Fruit fly (Drosophila melanogaster) whole organism, embryonic: ENCODE data around the gene CG14837.

Experiments used
- Asciz ChIP-seq: fragments of 200-800 bp; sonication (Bioruptor generic); optimal IDR thresholded peaks from 2 replicates; lab custom pipeline; 2017; ENCODE audit warnings: missing biosample characterization, mild to moderate bottlenecking, missing genetic modification characterization, missing genetic modification reagents
- CG10274 ChIP-seq: fragments of 200-800 bp; sonication (Bioruptor generic); optimal IDR thresholded peaks from 3 replicates; lab custom pipeline; 2017; ENCODE audit warnings: missing biosample characterization, mild to moderate bottlenecking, missing genetic modification characterization
- CG11085 ChIP-seq: fragments of 200-800 bp; sonication (Bioruptor generic); IDR thresholded peaks from 2 replicates; pipeline ENCODE4 v1.3.6; 2022; ENCODE audit warnings: missing biosample characterization, missing genetic modification characterization
- CG12104 ChIP-seq: fragments of 200-800 bp; sonication (Bioruptor generic); optimal IDR thresholded peaks from 3 replicates; lab custom pipeline; 2016; ENCODE audit warnings: missing biosample characterization, missing genetic modification characterization
- CG12391 ChIP-seq: fragments of 200-800 bp; sonication (Bioruptor generic); optimal IDR thresholded peaks from 3 replicates; lab custom pipeline; 2018; ENCODE audit warnings: missing biosample characterization, mild to moderate bottlenecking, missing genetic modification characterization, moderate library complexity
- CG12659 ChIP-seq: fragments of 200-800 bp; sonication (Bioruptor generic); optimal IDR thresholded peaks from 3 replicates; lab custom pipeline; 2017; ENCODE audit warnings: mild to moderate bottlenecking, missing biosample characterization, missing genetic modification reagents, missing genetic modification characterization
- CG13624 ChIP-seq: fragments of 200-800 bp; sonication (Bioruptor generic); optimal IDR thresholded peaks from 2 replicates; lab custom pipeline; 2016; ENCODE audit warnings: missing biosample characterization, missing genetic modification characterization
- CG16863 ChIP-seq: fragments of 200-800 bp; sonication (Bioruptor generic); optimal IDR thresholded peaks from 3 replicates; lab custom pipeline; 2016; ENCODE audit warnings: missing biosample characterization, missing genetic modification characterization
- CG1792 ChIP-seq: fragments of 200-800 bp; sonication (Bioruptor generic); optimal IDR thresholded peaks from 2 replicates; lab custom pipeline; 2016; ENCODE audit warnings: missing biosample characterization, missing genetic modification characterization
- CG2875 ChIP-seq: fragments of 200-800 bp; sonication (Bioruptor generic); optimal IDR thresholded peaks from 2 replicates; lab custom pipeline; 2017; ENCODE audit warnings: missing biosample characterization, mild to moderate bottlenecking, missing genetic modification characterization, missing genetic modification reagents
- CG3407 ChIP-seq: fragments of 200-800 bp; sonication (Bioruptor generic); optimal IDR thresholded peaks from 2 replicates; lab custom pipeline; 2018; ENCODE audit warnings: missing biosample characterization, mild to moderate bottlenecking, missing genetic modification characterization
- CG34422 ChIP-seq: fragments of 200-800 bp; sonication (Bioruptor generic); IDR thresholded peaks from 3 replicates; pipeline ENCODE4 v1.3.6; 2022; ENCODE audit warnings: missing biosample characterization, missing genetic modification characterization
- CG3726 ChIP-seq: fragments of 200-800 bp; sonication (Bioruptor generic); IDR thresholded peaks from 3 replicates; pipeline ENCODE4, ENCODE4 v1.3.6; 2022; ENCODE audit warnings: missing biosample characterization, missing genetic modification characterization
- CG43689 ChIP-seq: fragments of 200-800 bp; sonication (Bioruptor generic); IDR thresholded peaks from 2 replicates; pipeline ENCODE4 v1.3.6; 2022; ENCODE audit warnings: missing biosample characterization, missing genetic modification characterization
- CG5180 ChIP-seq: fragments of 200-800 bp; sonication (Bioruptor generic); optimal IDR thresholded peaks from 3 replicates; lab custom pipeline; 2017; ENCODE audit warnings: missing biosample characterization, missing genetic modification characterization, mild to moderate bottlenecking, moderate library complexity, missing genetic modification reagents
- CG6254 ChIP-seq: fragments of 200-800 bp; sonication (Bioruptor generic); optimal IDR thresholded peaks from 3 replicates; lab custom pipeline; 2017; ENCODE audit warnings: mild to moderate bottlenecking, missing biosample characterization, missing genetic modification reagents, missing genetic modification characterization
- CG7271 ChIP-seq: fragments of 200-800 bp; sonication (Bioruptor generic); optimal IDR thresholded peaks from 2 replicates; lab custom pipeline; 2018; ENCODE audit warnings: missing biosample characterization, mild to moderate bottlenecking, missing genetic modification characterization, moderate library complexity
- CG7556 ChIP-seq: fragments of 200-800 bp; sonication (Bioruptor generic); optimal IDR thresholded peaks from 2 replicates; lab custom pipeline; 2017; ENCODE audit warnings: missing biosample characterization, mild to moderate bottlenecking, missing genetic modification characterization
- Camta ChIP-seq: fragments of 200-800 bp; sonication (Bioruptor generic); optimal IDR thresholded peaks from 2 replicates; lab custom pipeline; 2016; ENCODE audit warnings: missing biosample characterization, missing genetic modification characterization
- CkIIα-i1 ChIP-seq: fragments of 200-800 bp; sonication (Bioruptor generic); IDR thresholded peaks from 2 replicates; pipeline ENCODE4 v1.3.6; 2022; ENCODE audit warnings: missing biosample characterization, missing genetic modification characterization
- D ChIP-seq, 2 experiments: fragments of 200-800 bp in 1 of 2; fragments of >200 bp in 1 of 2; sonication (Bioruptor generic) in 1 of 2; optimal IDR thresholded peaks; 2 replicates in 1 of 2; 3 replicates in 1 of 2; lab custom pipeline; 2017; ENCODE audit warnings: mild to moderate bottlenecking in 1 of 2, missing biosample characterization in 1 of 2, missing genetic modification characterization in 1 of 2, missing genetic modification reagents in 1 of 2
- D19A ChIP-seq: fragments of 200-800 bp; optimal IDR thresholded peaks from 3 replicates; lab custom pipeline; 2019; ENCODE audit warnings: missing biosample characterization, mild to moderate bottlenecking, missing genetic modification characterization, moderate library complexity
- Dfd ChIP-seq, 2 experiments: fragments of >200 bp; optimal IDR thresholded peaks; 2 replicates each; lab custom pipeline; 2017; ENCODE audit warnings: missing biosample characterization in 2 of 2, missing genetic modification characterization in 2 of 2
- Drgx ChIP-seq: fragments of 200-800 bp; sonication (Bioruptor generic); IDR thresholded peaks from 2 replicates; pipeline ENCODE4 v1.3.6; 2022; ENCODE audit warnings: missing biosample characterization, missing genetic modification characterization
- Hand ChIP-seq: fragments of 200-800 bp; sonication (Bioruptor generic); optimal IDR thresholded peaks from 2 replicates; lab custom pipeline; 2017; ENCODE audit warnings: mild to moderate bottlenecking, missing biosample characterization, missing genetic modification reagents, missing genetic modification characterization
- Hr51 ChIP-seq, 2 experiments: fragments of 200-800 bp; sonication (Bioruptor generic); optimal IDR thresholded peaks; 2 replicates in 1 of 2; 3 replicates in 1 of 2; lab custom pipeline; 2016 to 2018; ENCODE audit warnings: missing biosample characterization in 2 of 2, missing genetic modification characterization in 2 of 2, mild to moderate bottlenecking in 1 of 2, moderate library complexity in 1 of 2
- Nf-YB ChIP-seq: fragments of 200-800 bp; sonication (Bioruptor generic); optimal IDR thresholded peaks from 3 replicates; lab custom pipeline; 2019; ENCODE audit warnings: missing biosample characterization, mild to moderate bottlenecking, missing genetic modification characterization, moderate library complexity
- Opbp ChIP-seq: fragments of 200-800 bp; sonication (Bioruptor generic); IDR thresholded peaks from 3 replicates; pipeline ENCODE4 v1.3.6; 2022; ENCODE audit warnings: missing biosample characterization, missing genetic modification characterization; ENCODE audit not compliant: partially characterized antibody
- Ptx1 ChIP-seq: fragments of 200-800 bp; sonication (Bioruptor generic); IDR thresholded peaks from 2 replicates; pipeline ENCODE4 v1.3.6; 2022; ENCODE audit warnings: missing biosample characterization, missing genetic modification characterization
- ash1 ChIP-seq: fragments of 200-800 bp; sonication (Bioruptor generic); optimal IDR thresholded peaks from 2 replicates; lab custom pipeline; 2018; ENCODE audit warnings: missing biosample characterization, mild to moderate bottlenecking, missing genetic modification characterization
- bsh ChIP-seq, 2 experiments: fragments of 200-800 bp; sonication (Bioruptor generic); optimal IDR thresholded peaks; 2 replicates each; lab custom pipeline; 2017 to 2018; ENCODE audit warnings: mild to moderate bottlenecking in 2 of 2, missing biosample characterization in 2 of 2, missing genetic modification characterization in 2 of 2, moderate library complexity in 1 of 2
- dmrt99B ChIP-seq: fragments of 200-800 bp; sonication (Bioruptor generic); optimal IDR thresholded peaks from 2 replicates; lab custom pipeline; 2018; ENCODE audit warnings: missing biosample characterization, mild to moderate bottlenecking, missing genetic modification characterization, moderate library complexity
- gce ChIP-seq: fragments of 200-800 bp; sonication (Bioruptor generic); IDR thresholded peaks from 3 replicates; pipeline ENCODE4 v1.3.6; 2022; ENCODE audit warnings: missing biosample characterization, missing genetic modification characterization
- grn ChIP-seq: fragments of 200-800 bp; sonication (Bioruptor generic); optimal IDR thresholded peaks from 3 replicates; lab custom pipeline; 2017; ENCODE audit warnings: missing biosample characterization, missing genetic modification characterization
- insv ChIP-seq, 2 experiments: fragments of 200-800 bp; sonication (Bioruptor generic); optimal IDR thresholded peaks; 3 replicates each; lab custom pipeline; 2016 to 2018; ENCODE audit warnings: missing biosample characterization in 2 of 2, missing genetic modification characterization in 2 of 2
- lola ChIP-seq, 3 experiments: fragments of >200 bp in 2 of 3; fragments of 200-800 bp in 1 of 3; sonication (Bioruptor generic) in 1 of 3; optimal IDR thresholded peaks; 2 replicates each; lab custom pipeline; 2017 to 2019; ENCODE audit warnings: missing biosample characterization in 3 of 3, missing genetic modification characterization in 3 of 3, mild to moderate bottlenecking in 1 of 3, moderate library complexity in 1 of 3
- nmo ChIP-seq: fragments of 200-800 bp; sonication (Bioruptor generic); optimal IDR thresholded peaks from 2 replicates; lab custom pipeline; 2018; ENCODE audit warnings: missing biosample characterization, mild to moderate bottlenecking, missing genetic modification characterization, moderate library complexity
- org-1 ChIP-seq: fragments of 200-800 bp; sonication (Bioruptor generic); optimal IDR thresholded peaks from 2 replicates; lab custom pipeline; 2017; ENCODE audit warnings: missing biosample characterization, missing genetic modification characterization
- pb ChIP-seq: fragments of 200-800 bp; sonication (Bioruptor generic); optimal IDR thresholded peaks from 3 replicates; lab custom pipeline; 2016; ENCODE audit warnings: missing biosample characterization, missing genetic modification characterization
- phol ChIP-seq: fragments of 200-800 bp; sonication (Bioruptor generic); optimal IDR thresholded peaks from 3 replicates; lab custom pipeline; 2018; ENCODE audit warnings: missing biosample characterization, mild to moderate bottlenecking, missing genetic modification characterization, moderate library complexity
- pnt ChIP-seq: fragments of 200-800 bp; sonication (Bioruptor generic); optimal IDR thresholded peaks from 3 replicates; lab custom pipeline; 2016; ENCODE audit warnings: missing biosample characterization, missing genetic modification characterization
- prd ChIP-seq, 3 experiments: fragments of >200 bp in 2 of 3; fragments of 200-800 bp in 1 of 3; sonication (Bioruptor generic) in 1 of 3; optimal IDR thresholded peaks in 2 of 3; IDR thresholded peaks in 1 of 3; 2 replicates in 2 of 3; 3 replicates in 1 of 3; pipeline versions ENCODE4 v1.3.6 to Lab custom; 2017 to 2022; ENCODE audit warnings: missing biosample characterization in 1 of 3, missing genetic modification characterization in 1 of 3
- rib ChIP-seq: fragments of 200-800 bp; sonication (Bioruptor generic); IDR thresholded peaks from 2 replicates; pipeline ENCODE4 v1.3.6; 2022; ENCODE audit warnings: missing biosample characterization, missing genetic modification characterization
- sc ChIP-seq, 3 experiments: fragments of >200 bp in 2 of 3; fragments of 200-800 bp in 1 of 3; sonication (Bioruptor generic) in 1 of 3; optimal IDR thresholded peaks; 2 replicates in 2 of 3; 3 replicates in 1 of 3; lab custom pipeline; 2017; ENCODE audit warnings: mild to moderate bottlenecking in 1 of 3, missing biosample characterization in 1 of 3, missing genetic modification characterization in 1 of 3, missing genetic modification reagents in 1 of 3
- tna ChIP-seq: fragments of 200-800 bp; sonication (Bioruptor generic); IDR thresholded peaks from 2 replicates; pipeline ENCODE4 v1.3.6; 2022; ENCODE audit warnings: missing biosample characterization, missing genetic modification characterization; ENCODE audit not compliant: partially characterized antibody
- ttk ChIP-seq: fragments of 200-800 bp; sonication (Bioruptor generic); IDR thresholded peaks from 2 replicates; pipeline ENCODE4 v2.1.2; 2022; ENCODE audit warnings: missing biosample characterization, missing genetic modification characterization
- twi ChIP-seq: fragments of 200-800 bp; optimal IDR thresholded peaks from 2 replicates; lab custom pipeline; 2019; ENCODE audit warnings: missing biosample characterization, mild to moderate bottlenecking, missing genetic modification characterization, moderate library complexity

CG14837 gene

dm6 chr3L:7592113-7592752 lies 32.4 kb upstream of the CG14837 start (continued):
- peak; percentile 12 for TF ChIP-seq Asciz (GFP tag; lab: Kevin White, UChicago)
- TF ChIP-seq ttk = no peak
- TF ChIP-seq CG43689 (GFP tag; lab: Robert Waterston, UW) = no peak
- no peak for TF ChIP-seq CG11085 (GFP tag; lab: Robert Waterston, UW)
- TF ChIP-seq Nf-YB (GFP tag; lab: Kevin White, UChicago) = peak; percentile 4
- peak; percentile 76 for TF ChIP-seq CG7556 (GFP tag; lab: Kevin White, UChicago)
- TF ChIP-seq CkIIα-i1 = no peak
- no peak for TF ChIP-seq grn (GFP tag; lab: Kevin White, UChicago)
- TF ChIP-seq phol (tag; lab: Kevin White, UChicago) = peak; percentile 72
- TF ChIP-seq pnt (GFP tag; lab: Kevin White, UChicago) = no peak
- TF ChIP-seq gce (GFP tag; lab: Robert Waterston, UW) = no peak
- TF ChIP-seq bsh (GFP tag; optimal IDR thresholded peaks at IDR 0.05; lab: Kevin White, UChicago) = peak in 1 of 2 experiments; percentile 70
- TF ChIP-seq CG12104 (GFP tag; lab: Kevin White, UChicago) = no peak
- TF ChIP-seq rib (GFP tag; lab: Robert Waterston, UW) = no peak
- no peak for TF ChIP-seq CG34422 (GFP tag; lab: Robert Waterston, UW)
- no peak for TF ChIP-seq ash1
- no peak for TF ChIP-seq CG3726 (GFP tag; lab: Robert Waterston, UW)
- no peak for TF ChIP-seq CG16863 (GFP tag; lab: Kevin White, UChicago)
- no peak for TF ChIP-seq insv (GFP tag; optimal IDR thresholded peaks at IDR 0.05; lab: Kevin White, UChicago)
- no peak for TF ChIP-seq D19A (tag; lab: Kevin White, UChicago)
- TF ChIP-seq Hand = no peak
- no peak for TF ChIP-seq tna
- peak; percentile 13 for TF ChIP-seq CG6254 (GFP tag; lab: Kevin White, UChicago)
- TF ChIP-seq prd (optimal IDR thresholded peaks at IDR 0.05; lab: Kevin White, UChicago) = no peak
- TF ChIP-seq prd (GFP tag; IDR thresholded peaks at IDR 0.05; lab: Robert Waterston, UW) = peak; percentile 52; the same call in 2 of the 3 replicates
- peak; percentile 72 for TF ChIP-seq dmrt99B (tag; lab: Kevin White, UChicago)
- TF ChIP-seq twi (tag; lab: Kevin White, UChicago) = no peak
- peak in 1 of 2 experiments; percentile 67 for TF ChIP-seq Hr51 (GFP tag; optimal IDR thresholded peaks at IDR 0.05; lab: Kevin White, UChicago)
- TF ChIP-seq pb (GFP tag; lab: Kevin White, UChicago) = no peak
- TF ChIP-seq CG10274 (GFP tag; lab: Kevin White, UChicago) = no peak
- peak; percentile 51 for TF ChIP-seq CG3407 (GFP tag; lab: Kevin White, UChicago)
- TF ChIP-seq CG7271 (tag; lab: Kevin White, UChicago) = no peak
- TF ChIP-seq Camta (GFP tag; lab: Kevin White, UChicago) = no peak
- TF ChIP-seq org-1 (GFP tag; lab: Kevin White, UChicago) = peak; percentile 3
- TF ChIP-seq CG12659 (GFP tag; lab: Kevin White, UChicago) = peak; percentile 17
- no peak for TF ChIP-seq CG13624
- peak in 1 of 3 experiments; percentile 51 for TF ChIP-seq lola (GFP tag; optimal IDR thresholded peaks at IDR 0.05; lab: Kevin White, UChicago)
- peak; percentile 54 for TF ChIP-seq CG12391
- peak; percentile 74 for TF ChIP-seq nmo (GFP tag; lab: Kevin White, UChicago)
- TF ChIP-seq sc (optimal IDR thresholded peaks at IDR 0.05; lab: Kevin White, UChicago) = no peak
- no peak for TF ChIP-seq sc (GFP tag; optimal IDR thresholded peaks at IDR 0.05; lab: Kevin White, UChicago)
- TF ChIP-seq CG2875 (GFP tag; lab: Kevin White, UChicago) = peak; percentile 29
- TF ChIP-seq Opbp (GFP tag; lab: Robert Waterston, UW) = no peak
- TF ChIP-seq Ptx1 (GFP tag; lab: Robert Waterston, UW) = peak; percentile 41; the same call in 1 of the 2 replicates
- TF ChIP-seq Dfd (GFP tag; optimal IDR thresholded peaks at IDR 0.05; lab: Kevin White, UChicago) = no peak
- TF ChIP-seq CG5180 (GFP tag; lab: Kevin White, UChicago) = no peak
- no peak for TF ChIP-seq D (optimal IDR thresholded peaks at IDR 0.05; lab: Kevin White, UChicago)
- peak; percentile 37 for TF ChIP-seq D (GFP tag; optimal IDR thresholded peaks at IDR 0.05; lab: Kevin White, UChicago)
- TF ChIP-seq Drgx (GFP tag; lab: Robert Waterston, UW) = peak; percentile 25; the same call in 1 of the 2 replicates
- no peak for TF ChIP-seq CG1792
